Worm (Caenorhabditis elegans) whole organism, L4/young adult: Measurements from ENCODE around the gene rps-11.

ENCODE experiments used
- W03F9.2 ChIP-seq: fragments of 150-350 bp; optimal IDR thresholded peaks from 2 replicates; lab custom pipeline; 2014; ENCODE audit warnings: missing biosample characterization, missing genetic modification characterization
- dao-5 ChIP-seq: sonication (generic microtip); optimal IDR thresholded peaks from 2 replicates; lab custom pipeline; 2016; ENCODE audit warnings: missing genotype, missing genetic modification characterization, moderate library complexity, missing compliant biosample characterization
- him-1 ChIP-seq: sonication (generic microtip); optimal IDR thresholded peaks from 2 replicates; lab custom pipeline; 2016; ENCODE audit warnings: missing genotype, missing genetic modification reagents, missing genetic modification characterization, missing compliant biosample characterization

ce11 chrIV:11571374-11571839 lies 31.0 kb upstream of the rps-11 start:
- no peak for TF ChIP-seq him-1 (tag; lab: Kevin White, UChicago)
- TF ChIP-seq W03F9.2 (tag; lab: Kevin White, UChicago) = no peak
- no peak for TF ChIP-seq dao-5
